Fruit fly (Drosophila melanogaster): ENCODE measurements around the gene CG33647.

The CG33647 gene

dm6 chr3L:19216377-19216776 is 19.8 kb upstream of the CG33647 start:
- TF ChIP-seq Hr96 (GFP tag; optimal IDR thresholded peaks at IDR 0.05) (no peak), CG7101 (tag; optimal IDR thresholded peaks at IDR 0.05) (no peak), Clk (GFP tag; optimal IDR thresholded peaks at IDR 0.05) (no peak), toe (GFP tag; optimal IDR thresholded peaks at IDR 0.05) (no peak), cnc (optimal IDR thresholded peaks at IDR 0.05) (no peak), CG7045 (GFP tag; optimal IDR thresholded peaks at IDR 0.05) (no peak), cic (GFP tag; optimal IDR thresholded peaks at IDR 0.05) (no peak), CG33017 (tag; optimal IDR thresholded peaks at IDR 0.05) (no peak), CG11617 (GFP tag; optimal IDR thresholded peaks at IDR 0.05) (no peak), Mnt (GFP tag; optimal IDR thresholded peaks at IDR 0.05) (no peak), CG1620 (GFP tag; optimal IDR thresholded peaks at IDR 0.05) (no peak), ovo (GFP tag; optimal IDR thresholded peaks at IDR 0.05) (no peak), tj (GFP tag; optimal IDR thresholded peaks at IDR 0.05) (no peak), bab1 (GFP tag; optimal IDR thresholded peaks at IDR 0.05) (no peak), kay (GFP tag; ENCODE audit: borderline replicate concordance) (no peak)

dm6 chr3L:19221455-19221854 is 14.7 kb upstream of the CG33647 start:
- TF ChIP-seq tj (GFP tag; optimal IDR thresholded peaks at IDR 0.05) (peak; percentile 24), Crg-1 (GFP tag; optimal IDR thresholded peaks at IDR 0.05) (no peak), Clk (GFP tag; optimal IDR thresholded peaks at IDR 0.05) (no peak), Hr96 (GFP tag; optimal IDR thresholded peaks at IDR 0.05) (no peak), pad (GFP tag; optimal IDR thresholded peaks at IDR 0.05) (no peak), CG33017 (tag; optimal IDR thresholded peaks at IDR 0.05) (no peak), CG14711 (tag; optimal IDR thresholded peaks at IDR 0.05) (no peak)

- no peak for TF ChIP-seq pad (GFP tag; optimal IDR thresholded peaks at IDR 0.05)
- TF ChIP-seq CG7045 (GFP tag; optimal IDR thresholded peaks at IDR 0.05), result no peak
- TF ChIP-seq toe (GFP tag; optimal IDR thresholded peaks at IDR 0.05), result no peak
- no peak for TF ChIP-seq Crg-1 (GFP tag; optimal IDR thresholded peaks at IDR 0.05)
- TF ChIP-seq Hr96 (GFP tag; optimal IDR thresholded peaks at IDR 0.05), result no peak
- no peak for TF ChIP-seq CG5204 (GFP tag; optimal IDR thresholded peaks at IDR 0.05)
- TF ChIP-seq CG7101 (tag; optimal IDR thresholded peaks at IDR 0.05), result no peak
- TF ChIP-seq CG12768 (GFP tag; optimal IDR thresholded peaks at IDR 0.05), result no peak
- TF ChIP-seq Clk (GFP tag; optimal IDR thresholded peaks at IDR 0.05), result no peak
- no peak for TF ChIP-seq cic (GFP tag; optimal IDR thresholded peaks at IDR 0.05)
- TF ChIP-seq tj (GFP tag; optimal IDR thresholded peaks at IDR 0.05), result no peak
- no peak for TF ChIP-seq CG14711 (tag; optimal IDR thresholded peaks at IDR 0.05)
- no peak for TF ChIP-seq CG1620 (GFP tag; optimal IDR thresholded peaks at IDR 0.05)
- no peak for TF ChIP-seq cnc (optimal IDR thresholded peaks at IDR 0.05)
- no peak for TF ChIP-seq CG11617 (GFP tag; optimal IDR thresholded peaks at IDR 0.05)
- TF ChIP-seq Mnt (GFP tag; optimal IDR thresholded peaks at IDR 0.05), result no peak
- TF ChIP-seq CG33017 (tag; optimal IDR thresholded peaks at IDR 0.05), result no peak
- no peak for TF ChIP-seq bab1 (GFP tag; optimal IDR thresholded peaks at IDR 0.05)
- no peak for TF ChIP-seq ovo (GFP tag; optimal IDR thresholded peaks at IDR 0.05)
Observed at dm6 chr3L:19225687-19226086, 10.5 kb upstream of the CG33647 start.

dm6 chr3L:19228371-19228817 is 7.8 kb upstream of the CG33647 start:
- TF ChIP-seq cic (GFP tag; optimal IDR thresholded peaks at IDR 0.05), result no peak

dm6 chr3L:19228857-19229398 is 7.2 kb upstream of the CG33647 start:
- TF ChIP-seq pad (GFP tag; optimal IDR thresholded peaks at IDR 0.05) (no peak), kay (GFP tag; ENCODE audit: borderline replicate concordance) (peak; percentile 12)

dm6 chr3L:19229491-19229890 is 6.7 kb upstream of the CG33647 start:
- TF ChIP-seq cnc (optimal IDR thresholded peaks at IDR 0.05), result no peak

dm6 chr3L:19230801-19231547 is 5.2 kb upstream of the CG33647 start:
- TF ChIP-seq pad (GFP tag; optimal IDR thresholded peaks at IDR 0.05), result peak; percentile 21
- no peak for TF ChIP-seq kay (GFP tag; ENCODE audit: borderline replicate concordance)
- TF ChIP-seq CG5204 (GFP tag; optimal IDR thresholded peaks at IDR 0.05), result no peak
- TF ChIP-seq cnc (optimal IDR thresholded peaks at IDR 0.05), result no peak

- no peak for TF ChIP-seq CG14711 (tag; optimal IDR thresholded peaks at IDR 0.05)
- TF ChIP-seq CG11617 (GFP tag; optimal IDR thresholded peaks at IDR 0.05), result no peak
- no peak for TF ChIP-seq ovo (GFP tag; optimal IDR thresholded peaks at IDR 0.05)
- no peak for TF ChIP-seq tj (GFP tag; optimal IDR thresholded peaks at IDR 0.05)
- no peak for TF ChIP-seq Crg-1 (GFP tag; optimal IDR thresholded peaks at IDR 0.05)
- TF ChIP-seq kay (GFP tag; ENCODE audit: borderline replicate concordance), result no peak
- TF ChIP-seq CG5204 (GFP tag; optimal IDR thresholded peaks at IDR 0.05), result no peak
- TF ChIP-seq Mnt (GFP tag; optimal IDR thresholded peaks at IDR 0.05), result no peak
- TF ChIP-seq CG33017 (tag; optimal IDR thresholded peaks at IDR 0.05), result no peak
- no peak for TF ChIP-seq CG12768 (GFP tag; optimal IDR thresholded peaks at IDR 0.05)
- TF ChIP-seq Hr96 (GFP tag; optimal IDR thresholded peaks at IDR 0.05), result no peak
- TF ChIP-seq bab1 (GFP tag; optimal IDR thresholded peaks at IDR 0.05), result no peak
- TF ChIP-seq Clk (GFP tag; optimal IDR thresholded peaks at IDR 0.05), result no peak
- TF ChIP-seq toe (GFP tag; optimal IDR thresholded peaks at IDR 0.05), result no peak
- TF ChIP-seq CG1620 (GFP tag; optimal IDR thresholded peaks at IDR 0.05), result no peak
- no peak for TF ChIP-seq cic (GFP tag; optimal IDR thresholded peaks at IDR 0.05)
- no peak for TF ChIP-seq CG7045 (GFP tag; optimal IDR thresholded peaks at IDR 0.05)
- no peak for TF ChIP-seq CG7101 (tag; optimal IDR thresholded peaks at IDR 0.05)
- TF ChIP-seq pad (GFP tag; optimal IDR thresholded peaks at IDR 0.05), result no peak
Observed at dm6 chr3L:19231608-19232007, 4.6 kb upstream of the CG33647 start.

All from whole organism, adult.